Fruit fly (Drosophila melanogaster): Measurements from ENCODE around the gene CG7362.

- TF ChIP-seq psq (optimal IDR thresholded peaks at IDR 0.05) (no peak), ttk (optimal IDR thresholded peaks at IDR 0.05) (no peak), Myc (optimal IDR thresholded peaks at IDR 0.05) (no peak), Sin3A (optimal IDR thresholded peaks at IDR 0.05) (no peak), insv (optimal IDR thresholded peaks at IDR 0.05) (no peak), h (optimal IDR thresholded peaks at IDR 0.05) (no peak)
Measured at dm6 chr3R:14708948-14709385, 45.3 kb downstream of the CG7362 start.
